Worm (Caenorhabditis elegans) whole organism, L2 larva: ENCODE measurements around the gene elc-1.

Source experiments
- C34F6.9 ChIP-seq: fragments of 150-350 bp; optimal IDR thresholded peaks from 2 replicates; lab custom pipeline; 2014; ENCODE audit warnings: missing biosample characterization, missing genetic modification characterization
- F13H6.1 ChIP-seq: sonication (generic microtip); optimal IDR thresholded peaks from 2 replicates; lab custom pipeline; 2016; ENCODE audit warnings: missing genetic modification characterization, missing compliant biosample characterization
- R02D3.7 ChIP-seq: fragments of 150-350 bp; optimal IDR thresholded peaks from 2 replicates; lab custom pipeline; 2014; ENCODE audit warnings: missing biosample characterization, missing genetic modification characterization
- Y55F3AM.14 ChIP-seq: fragments of 200-800 bp; sonication (Bioruptor generic); optimal IDR thresholded peaks from 2 replicates; lab custom pipeline; 2018; ENCODE audit warnings: mild to moderate bottlenecking, missing genetic modification characterization, missing compliant biosample characterization
- ZK546.5 ChIP-seq: sonication (generic microtip); optimal IDR thresholded peaks from 2 replicates; lab custom pipeline; 2017; ENCODE audit warnings: missing biosample characterization, missing genetic modification characterization
- alr-1 ChIP-seq: fragments of 150-350 bp; optimal IDR thresholded peaks from 2 replicates; lab custom pipeline; 2014; ENCODE audit warnings: missing biosample characterization, missing genetic modification characterization
- aly-2 ChIP-seq: fragments of 150-350 bp; optimal IDR thresholded peaks from 2 replicates; lab custom pipeline; 2014; ENCODE audit warnings: missing biosample characterization, missing genetic modification characterization
- blmp-1 ChIP-seq: sonication (generic microtip); optimal IDR thresholded peaks from 2 replicates; lab custom pipeline; 2017; ENCODE audit warnings: missing genetic modification characterization, mild to moderate bottlenecking, missing compliant biosample characterization, antibody characterized with exemption, moderate library complexity; ENCODE audit not compliant: insufficient read depth
- ceh-16 ChIP-seq: fragments of 150-350 bp; optimal IDR thresholded peaks from 2 replicates; lab custom pipeline; 2014; ENCODE audit warnings: missing biosample characterization, missing genetic modification characterization
- ceh-82 ChIP-seq: fragments of 150-350 bp; optimal IDR thresholded peaks from 2 replicates; lab custom pipeline; 2014; ENCODE audit warnings: missing biosample characterization, missing genetic modification characterization
- crh-2 ChIP-seq: sonication (generic microtip); optimal IDR thresholded peaks from 2 replicates; lab custom pipeline; 2017; ENCODE audit warnings: missing biosample characterization, missing genetic modification characterization
- dmd-4 ChIP-seq: sonication (generic microtip); optimal IDR thresholded peaks from 2 replicates; lab custom pipeline; 2017; ENCODE audit warnings: missing biosample characterization, missing genetic modification characterization
- egl-27 ChIP-seq: sonication (generic microtip); optimal IDR thresholded peaks from 3 replicates; lab custom pipeline; 2017; ENCODE audit warnings: missing biosample characterization, missing genetic modification reagents, missing genetic modification characterization
- elt-1 ChIP-seq: fragments of 150-350 bp; optimal IDR thresholded peaks from 2 replicates; lab custom pipeline; 2014; ENCODE audit warnings: missing biosample characterization, missing genetic modification characterization
- elt-3 ChIP-seq: sonication (generic microtip); optimal IDR thresholded peaks from 2 replicates; lab custom pipeline; 2017; ENCODE audit warnings: missing biosample characterization, missing genetic modification characterization
- fos-1 ChIP-seq: fragments of 150-350 bp; optimal IDR thresholded peaks from 2 replicates; lab custom pipeline; 2014; ENCODE audit warnings: missing biosample characterization, missing genetic modification characterization
- gmeb-1 ChIP-seq: fragments of 150-350 bp; optimal IDR thresholded peaks from 2 replicates; lab custom pipeline; 2014; ENCODE audit warnings: missing biosample characterization, missing genetic modification characterization
- lin-11 ChIP-seq: fragments of 150-350 bp; sonication (generic microtip); optimal IDR thresholded peaks from 2 replicates; lab custom pipeline; 2014; ENCODE audit warnings: missing biosample characterization, missing genetic modification characterization, inconsistent platforms, mixed read lengths
- lin-13 ChIP-seq: fragments of 150-350 bp; optimal IDR thresholded peaks from 2 replicates; lab custom pipeline; 2014; ENCODE audit warnings: missing biosample characterization, missing genetic modification reagents, missing genetic modification characterization
- lin-39 ChIP-seq: fragments of 150-350 bp; optimal IDR thresholded peaks from 2 replicates; lab custom pipeline; 2014; ENCODE audit warnings: missing biosample characterization, missing genetic modification reagents, missing genetic modification characterization
- lsy-2 ChIP-seq, 2 experiments: fragments of 150-350 bp in 1 of 2; sonication (generic microtip) in 1 of 2; optimal IDR thresholded peaks; 2 replicates each; lab custom pipeline; 2014 to 2017; ENCODE audit warnings: missing biosample characterization in 2 of 2, missing genetic modification characterization in 2 of 2
- mab-5 ChIP-seq: fragments of 150-350 bp; optimal IDR thresholded peaks from 2 replicates; lab custom pipeline; 2014; ENCODE audit warnings: missing biosample characterization, missing genetic modification characterization
- mbf-1 ChIP-seq: sonication (generic microtip); optimal IDR thresholded peaks from 2 replicates; lab custom pipeline; 2017; ENCODE audit warnings: missing biosample characterization, missing genetic modification characterization
- mdl-1 ChIP-seq, 2 experiments: fragments of 150-350 bp in 1 of 2; sonication (generic microtip) in 1 of 2; optimal IDR thresholded peaks; 2 replicates each; lab custom pipeline; 2017; ENCODE audit warnings: missing biosample characterization in 2 of 2, missing genetic modification characterization in 2 of 2
- nhr-10 ChIP-seq: sonication (generic microtip); optimal IDR thresholded peaks from 2 replicates; lab custom pipeline; 2017; ENCODE audit warnings: missing biosample characterization, missing genetic modification characterization
- nhr-11 ChIP-seq: fragments of 150-350 bp; optimal IDR thresholded peaks from 2 replicates; lab custom pipeline; 2014; ENCODE audit warnings: missing biosample characterization, missing genetic modification characterization
- nhr-129 ChIP-seq: fragments of 150-350 bp; optimal IDR thresholded peaks from 2 replicates; lab custom pipeline; 2014; ENCODE audit warnings: missing biosample characterization, missing genetic modification characterization
- nhr-21 ChIP-seq: fragments of 150-350 bp; optimal IDR thresholded peaks from 2 replicates; lab custom pipeline; 2014; ENCODE audit warnings: missing biosample characterization, missing genetic modification characterization
- nhr-237 ChIP-seq: fragments of 150-350 bp; optimal IDR thresholded peaks from 2 replicates; lab custom pipeline; 2014; ENCODE audit warnings: missing biosample characterization, missing genetic modification characterization
- nhr-6 ChIP-seq: fragments of 150-350 bp; optimal IDR thresholded peaks from 2 replicates; lab custom pipeline; 2014; ENCODE audit warnings: missing biosample characterization, missing genetic modification characterization
- nhr-77 ChIP-seq: fragments of 150-350 bp; optimal IDR thresholded peaks from 2 replicates; lab custom pipeline; 2014; ENCODE audit warnings: missing biosample characterization, missing genetic modification characterization
- peb-1 ChIP-seq: fragments of 150-350 bp; optimal IDR thresholded peaks from 2 replicates; lab custom pipeline; 2014; ENCODE audit warnings: missing biosample characterization, missing genetic modification characterization
- sem-4 ChIP-seq: fragments of 150-350 bp; optimal IDR thresholded peaks from 2 replicates; lab custom pipeline; 2014; ENCODE audit warnings: missing biosample characterization, missing genetic modification reagents, missing genetic modification characterization
- skn-1 ChIP-seq: sonication (generic microtip); optimal IDR thresholded peaks from 2 replicates; lab custom pipeline; 2017; ENCODE audit warnings: missing biosample characterization, missing genetic modification characterization
- sma-3 ChIP-seq: sonication (generic microtip); optimal IDR thresholded peaks from 2 replicates; lab custom pipeline; 2016; ENCODE audit warnings: missing genetic modification reagents, missing genetic modification characterization, missing compliant biosample characterization
- sma-9 ChIP-seq, 2 experiments: fragments of 150-350 bp in 1 of 2; sonication (generic microtip) in 1 of 2; optimal IDR thresholded peaks; 2 replicates each; lab custom pipeline; 2014 to 2016; ENCODE audit warnings: missing genetic modification characterization in 2 of 2, mild to moderate bottlenecking in 1 of 2, missing biosample characterization in 1 of 2, missing compliant biosample characterization in 1 of 2, missing genetic modification reagents in 1 of 2, moderate library complexity in 1 of 2
- unc-39 ChIP-seq: fragments of 150-350 bp; optimal IDR thresholded peaks from 2 replicates; lab custom pipeline; 2014; ENCODE audit warnings: missing biosample characterization, missing genetic modification characterization
- unc-55 ChIP-seq: fragments of 150-350 bp; sonication (generic microtip); optimal IDR thresholded peaks from 3 replicates; lab custom pipeline; 2014; ENCODE audit warnings: missing biosample characterization, missing genetic modification reagents, missing genetic modification characterization
- zag-1 ChIP-seq: fragments of 150-350 bp; optimal IDR thresholded peaks from 2 replicates; lab custom pipeline; 2014; ENCODE audit warnings: missing biosample characterization, missing genetic modification characterization
- ztf-11 ChIP-seq: sonication (generic microtip); optimal IDR thresholded peaks from 2 replicates; lab custom pipeline; 2017; ENCODE audit warnings: missing biosample characterization, missing genetic modification characterization
- ztf-4 ChIP-seq: fragments of 150-350 bp; optimal IDR thresholded peaks from 2 replicates; lab custom pipeline; 2014; ENCODE audit warnings: missing biosample characterization, missing genetic modification characterization

elc-1 gene

DNA sequence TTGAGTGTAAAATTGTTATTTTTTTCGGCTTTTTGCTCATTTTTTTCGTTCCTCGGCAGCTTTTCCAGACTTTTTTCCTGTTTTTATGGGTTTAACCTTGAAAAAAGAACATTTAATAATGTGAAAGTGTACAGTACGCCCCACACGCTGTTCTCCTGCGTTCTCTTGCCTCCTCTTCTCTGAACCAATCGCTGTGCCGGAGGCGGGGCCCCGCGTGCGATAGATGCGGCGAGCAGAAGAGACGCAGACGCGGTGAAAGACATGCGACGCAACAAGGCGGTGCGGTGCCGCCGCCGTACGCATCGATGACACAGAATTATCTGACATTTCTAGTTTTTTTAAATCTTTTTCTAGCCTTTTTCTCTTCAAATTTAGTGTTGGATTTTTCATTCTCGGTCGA, 19.7 kb upstream of the elc-1 start:
- TF ChIP-seq lsy-2 (tag; optimal IDR thresholded peaks at IDR 0.05; lab: Kevin White, UChicago) (peak; percentile 27 to 77), ztf-11 (no peak)
- TF ChIP-seq, all 48 proteins: peak for 1

ce11 chrIII:1429920-1430437, 13.0 kb upstream of the elc-1 start:
- TF ChIP-seq lin-11 (no peak), unc-55 (GFP tag; lab: Kevin White, UChicago) (peak; percentile 12), C34F6.9 (tag; lab: Kevin White, UChicago) (peak; percentile 16), ztf-4 (tag; lab: Kevin White, UChicago) (no peak), unc-39 (tag; lab: Kevin White, UChicago) (no peak), mdl-1 (tag; optimal IDR thresholded peaks at IDR 0.05; lab: Kevin White, UChicago) (peak in 1 of 2 experiments; percentile 24), lsy-2 (tag; optimal IDR thresholded peaks at IDR 0.05; lab: Kevin White, UChicago) (peak in 1 of 2 experiments; percentile 44)

ce11 chrIII:1429275-1429674, 12.3 kb upstream of the elc-1 start:
- TF ChIP-seq R02D3.7 (tag; lab: Kevin White, UChicago) (no peak), dmd-4 (tag; lab: Kevin White, UChicago) (no peak), nhr-237 (no peak)

- no peak for TF ChIP-seq gmeb-1 (tag; lab: Kevin White, UChicago)
- TF ChIP-seq C34F6.9 (tag; lab: Kevin White, UChicago), result no peak
- TF ChIP-seq ceh-82 (tag; lab: Kevin White, UChicago), result no peak
- no peak for TF ChIP-seq lsy-2 (tag; optimal IDR thresholded peaks at IDR 0.05; lab: Kevin White, UChicago)
- no peak for TF ChIP-seq nhr-11 (tag; lab: Kevin White, UChicago)
- TF ChIP-seq mab-5 (tag; lab: Kevin White, UChicago), result no peak
- no peak for TF ChIP-seq R02D3.7 (tag; lab: Kevin White, UChicago)
- no peak for TF ChIP-seq elt-3
- no peak for TF ChIP-seq aly-2
- no peak for TF ChIP-seq skn-1 (tag; lab: Kevin White, UChicago)
- TF ChIP-seq ZK546.5 (tag; lab: Kevin White, UChicago), result no peak
- TF ChIP-seq ztf-4 (tag; lab: Kevin White, UChicago), result no peak
- no peak for TF ChIP-seq lin-39 (tag; lab: Kevin White, UChicago)
- TF ChIP-seq nhr-21 (tag; lab: Kevin White, UChicago), result no peak
These were observed 11.5 kb upstream of the elc-1 start for ce11 chrIII:1428448-1428847.

DNA sequence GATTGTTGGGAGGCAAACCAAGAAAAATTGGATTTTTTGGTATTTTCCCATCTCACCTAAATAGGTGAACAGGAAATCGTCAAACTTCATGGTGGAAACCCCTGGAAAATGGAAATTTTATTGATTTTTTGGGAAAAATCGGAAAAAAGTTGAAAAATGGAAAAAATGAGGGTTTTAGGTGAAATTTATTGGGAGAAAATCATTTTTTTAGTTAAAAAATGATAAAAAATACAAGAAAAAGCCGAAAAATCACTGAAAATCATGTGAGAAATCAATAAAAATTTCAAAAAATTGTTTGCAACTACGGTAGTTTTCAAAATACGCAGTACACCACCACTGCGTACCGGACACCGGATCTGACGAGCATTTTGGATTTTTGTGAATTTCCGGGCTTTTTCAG, 10.1 kb upstream of the elc-1 start, which contains the start of gene lelo-2:
Gene lelo-2 (minus strand): TSS at position 101 of the 400 bp plus-strand sequence.
- no peak for TF ChIP-seq unc-55 (GFP tag; lab: Kevin White, UChicago)
- TF ChIP-seq nhr-237, result no peak
- no peak for TF ChIP-seq ceh-82 (tag; lab: Kevin White, UChicago)
- no peak for TF ChIP-seq alr-1
- TF ChIP-seq R02D3.7 (tag; lab: Kevin White, UChicago), result no peak
- no peak for TF ChIP-seq nhr-77
- no peak for TF ChIP-seq ceh-16
- TF ChIP-seq zag-1, result no peak
- TF ChIP-seq mab-5 (tag; lab: Kevin White, UChicago), result no peak
- no peak for TF ChIP-seq blmp-1 (tag; lab: Kevin White, UChicago)
- no peak for TF ChIP-seq elt-1
- TF ChIP-seq nhr-129, result no peak
- TF ChIP-seq nhr-11 (tag; lab: Kevin White, UChicago), result no peak

ce11 chrIII:1424305-1424704, 7.3 kb upstream of the elc-1 start:
- TF ChIP-seq elt-1, result no peak
- peak; percentile 8 for TF ChIP-seq crh-2 (tag; lab: Kevin White, UChicago)
- TF ChIP-seq mbf-1, result no peak
- no peak for TF ChIP-seq unc-39 (tag; lab: Kevin White, UChicago)
- TF ChIP-seq ceh-82 (tag; lab: Kevin White, UChicago), result no peak
- TF ChIP-seq nhr-21 (tag; lab: Kevin White, UChicago), result peak; percentile 14
- TF ChIP-seq nhr-10 (tag; lab: Kevin White, UChicago), result no peak
- peak; percentile 67 to 75 for TF ChIP-seq lsy-2 (tag; optimal IDR thresholded peaks at IDR 0.05; lab: Kevin White, UChicago)
- TF ChIP-seq sem-4 (tag; lab: Kevin White, UChicago), result no peak
- TF ChIP-seq nhr-6 (tag; lab: Kevin White, UChicago), result no peak
- no peak for TF ChIP-seq ztf-4 (tag; lab: Kevin White, UChicago)
- peak; percentile 34 for TF ChIP-seq fos-1 (tag; lab: Kevin White, UChicago)
- TF ChIP-seq egl-27 (tag; lab: Kevin White, UChicago), result no peak
- no peak for TF ChIP-seq peb-1 (tag; lab: Kevin White, UChicago)
- peak; percentile 45 for TF ChIP-seq C34F6.9 (tag; lab: Kevin White, UChicago)
- no peak for TF ChIP-seq lin-39 (tag; lab: Kevin White, UChicago)
- TF ChIP-seq unc-55 (GFP tag; lab: Kevin White, UChicago), result peak; percentile 77
- peak; percentile 88 for TF ChIP-seq lin-13 (GFP tag; lab: Kevin White, UChicago)
- peak; percentile 32 for TF ChIP-seq nhr-129
- no peak for TF ChIP-seq sma-9 (GFP tag; optimal IDR thresholded peaks at IDR 0.05; lab: Kevin White, UChicago)
- no peak for TF ChIP-seq sma-9 (tag; optimal IDR thresholded peaks at IDR 0.05; lab: Kevin White, UChicago)
- peak; percentile 53 for TF ChIP-seq sma-3
- TF ChIP-seq mdl-1 (tag; optimal IDR thresholded peaks at IDR 0.05; lab: Kevin White, UChicago), result no peak
- no peak for TF ChIP-seq aly-2
- TF ChIP-seq F13H6.1 (tag; lab: Kevin White, UChicago), result peak; percentile 49
- TF ChIP-seq gmeb-1 (tag; lab: Kevin White, UChicago), result peak; percentile 52
- TF ChIP-seq Y55F3AM.14 (GFP tag; lab: Kevin White, UChicago), result peak; percentile 42
- no peak for TF ChIP-seq nhr-11 (tag; lab: Kevin White, UChicago)
